Worm (Caenorhabditis elegans) whole organism, L4/young adult: ENCODE results near the gene grd-13.

Source experiments
- W03F9.2 ChIP-seq: fragments of 150-350 bp; optimal IDR thresholded peaks from 2 replicates; lab custom pipeline; 2014; ENCODE audit warnings: missing biosample characterization, missing genetic modification characterization
- him-1 ChIP-seq: sonication (generic microtip); optimal IDR thresholded peaks from 2 replicates; lab custom pipeline; 2016; ENCODE audit warnings: missing genotype, missing genetic modification reagents, missing genetic modification characterization, missing compliant biosample characterization

- TF ChIP-seq W03F9.2: no peak
- TF ChIP-seq him-1: no peak
These were observed 38.9 kb upstream of the grd-13 start, which contains the start of the genes dyf-3 and pdhb-1 for ce11 chrIV:3399015-3399722.
